Fruit fly (Drosophila melanogaster) whole organism, embryonic: ENCODE data around the gene PIG-U.
A peak's percentile ranks its signal among the peaks of the same experiment; 100 is the strongest.

Source experiments
- Atf-2 ChIP-seq: fragments of 200-800 bp; sonication (Bioruptor generic); optimal IDR thresholded peaks from 2 replicates; lab custom pipeline; 2016; ENCODE audit warnings: missing biosample characterization, missing genetic modification characterization
- Awh ChIP-seq: fragments of 200-800 bp; sonication (Bioruptor generic); IDR thresholded peaks from 2 replicates; pipeline ENCODE4, ENCODE4 v1.3.6; 2022; ENCODE audit warnings: missing biosample characterization, missing genetic modification characterization
- Blimp-1 ChIP-seq: fragments of 200-800 bp; sonication (Bioruptor generic); optimal IDR thresholded peaks from 3 replicates; lab custom pipeline; 2018; ENCODE audit warnings: missing biosample characterization, missing genetic modification characterization, mild to moderate bottlenecking, moderate library complexity, missing genetic modification reagents
- CG10209 ChIP-seq: fragments of 200-800 bp; sonication (Bioruptor generic); optimal IDR thresholded peaks from 3 replicates; lab custom pipeline; 2017; ENCODE audit warnings: missing biosample characterization, mild to moderate bottlenecking, missing genetic modification characterization, missing genetic modification reagents
- CG10321 ChIP-seq: fragments of 200-800 bp; sonication (Bioruptor generic); IDR thresholded peaks from 2 replicates; pipeline ENCODE4 v1.3.6; 2022; ENCODE audit warnings: missing biosample characterization, missing genetic modification characterization
- CG10565 ChIP-seq: fragments of 200-800 bp; sonication (Bioruptor generic); optimal IDR thresholded peaks from 3 replicates; lab custom pipeline; 2016; ENCODE audit warnings: missing biosample characterization, mild to moderate bottlenecking, missing genetic modification characterization
- CG14710 ChIP-seq: fragments of 200-800 bp; sonication (Bioruptor generic); optimal IDR thresholded peaks from 3 replicates; lab custom pipeline; 2019; ENCODE audit warnings: missing biosample characterization, mild to moderate bottlenecking, missing genetic modification characterization, moderate library complexity
- CG14860 ChIP-seq: fragments of 200-800 bp; sonication (Bioruptor generic); IDR thresholded peaks from 3 replicates; pipeline ENCODE4 v1.3.6; 2022; ENCODE audit warnings: missing biosample characterization, missing genetic modification characterization; ENCODE audit not compliant: partially characterized antibody
- CG1529 ChIP-seq: fragments of 200-800 bp; sonication (Bioruptor generic); optimal IDR thresholded peaks from 3 replicates; lab custom pipeline; 2018; ENCODE audit warnings: missing biosample characterization, missing genetic modification characterization
- CG16779 ChIP-seq: fragments of 200-800 bp; sonication (Bioruptor generic); IDR thresholded peaks from 2 replicates; pipeline ENCODE4 v1.3.6; 2022; ENCODE audit warnings: missing biosample characterization, missing genetic modification characterization
- CG17186 ChIP-seq: fragments of 200-800 bp; sonication (Bioruptor generic); optimal IDR thresholded peaks from 3 replicates; lab custom pipeline; 2017; ENCODE audit warnings: missing biosample characterization, missing genetic modification reagents, missing genetic modification characterization
- CG17328 ChIP-seq: fragments of 200-800 bp; sonication (Bioruptor generic); IDR thresholded peaks from 2 replicates; pipeline ENCODE4 v1.3.6; 2022; ENCODE audit warnings: missing biosample characterization, missing genetic modification characterization
- CG18262 ChIP-seq: fragments of 200-800 bp; optimal IDR thresholded peaks from 3 replicates; lab custom pipeline; 2019; ENCODE audit warnings: missing biosample characterization, mild to moderate bottlenecking, missing genetic modification characterization, moderate library complexity
- CG18764 ChIP-seq: fragments of 200-800 bp; sonication (Bioruptor generic); optimal IDR thresholded peaks from 3 replicates; lab custom pipeline; 2016; ENCODE audit warnings: missing biosample characterization, missing genetic modification characterization
- CG2116 ChIP-seq: fragments of 200-800 bp; sonication (Bioruptor generic); optimal IDR thresholded peaks from 3 replicates; lab custom pipeline; 2018; ENCODE audit warnings: missing biosample characterization, mild to moderate bottlenecking, missing genetic modification characterization
- CG2129 ChIP-seq: fragments of 200-800 bp; sonication (Bioruptor generic); IDR thresholded peaks from 2 replicates; pipeline ENCODE4 v1.3.6; 2022; ENCODE audit warnings: missing biosample characterization, missing genetic modification characterization; ENCODE audit not compliant: partially characterized antibody
- CG4328 ChIP-seq: fragments of 200-800 bp; sonication (Bioruptor generic); optimal IDR thresholded peaks from 3 replicates; lab custom pipeline; 2017; ENCODE audit warnings: missing biosample characterization, missing genetic modification reagents, missing genetic modification characterization
- CG4424 ChIP-seq: fragments of 200-800 bp; sonication (Bioruptor generic); optimal IDR thresholded peaks from 3 replicates; lab custom pipeline; 2016; ENCODE audit warnings: missing biosample characterization, missing genetic modification characterization
- CG6254 ChIP-seq: fragments of 200-800 bp; sonication (Bioruptor generic); optimal IDR thresholded peaks from 3 replicates; lab custom pipeline; 2017; ENCODE audit warnings: mild to moderate bottlenecking, missing biosample characterization, missing genetic modification reagents, missing genetic modification characterization
- CG7928 ChIP-seq: fragments of 200-800 bp; sonication (Bioruptor generic); optimal IDR thresholded peaks from 2 replicates; lab custom pipeline; 2017; ENCODE audit warnings: missing biosample characterization, mild to moderate bottlenecking, missing genetic modification characterization
- CG8290 ChIP-seq, 3 experiments: fragments of 200-800 bp; sonication (Bioruptor generic); optimal IDR thresholded peaks; 2 replicates each; lab custom pipeline; 2016 to 2019; ENCODE audit warnings: missing biosample characterization in 3 of 3, missing genetic modification characterization in 3 of 3, mild to moderate bottlenecking in 2 of 3, moderate library complexity in 1 of 3
- CTCF ChIP-seq: fragments of 200-800 bp; sonication (Bioruptor generic); optimal IDR thresholded peaks from 2 replicates; lab custom pipeline; 2017; ENCODE audit warnings: missing biosample characterization, mild to moderate bottlenecking, missing genetic modification characterization, moderate library complexity
- CkIIα-i1 ChIP-seq: fragments of 200-800 bp; sonication (Bioruptor generic); IDR thresholded peaks from 2 replicates; pipeline ENCODE4 v1.3.6; 2022; ENCODE audit warnings: missing biosample characterization, missing genetic modification characterization
- Dip3 ChIP-seq: fragments of 200-800 bp; sonication (Bioruptor generic); optimal IDR thresholded peaks from 3 replicates; lab custom pipeline; 2016; ENCODE audit warnings: missing biosample characterization, missing genetic modification characterization
- Gsc ChIP-seq: fragments of 200-800 bp; sonication (Bioruptor generic); IDR thresholded peaks from 2 replicates; pipeline ENCODE4 v1.3.6; 2022; ENCODE audit warnings: missing biosample characterization, missing genetic modification characterization
- H2.0 ChIP-seq: fragments of 200-800 bp; sonication (Bioruptor generic); IDR thresholded peaks from 2 replicates; pipeline ENCODE4 v1.3.6; 2022; ENCODE audit warnings: missing biosample characterization, missing genetic modification characterization
- Nf-YB ChIP-seq: fragments of 200-800 bp; sonication (Bioruptor generic); optimal IDR thresholded peaks from 3 replicates; lab custom pipeline; 2019; ENCODE audit warnings: missing biosample characterization, mild to moderate bottlenecking, missing genetic modification characterization, moderate library complexity
- Opbp ChIP-seq: fragments of 200-800 bp; sonication (Bioruptor generic); IDR thresholded peaks from 3 replicates; pipeline ENCODE4 v1.3.6; 2022; ENCODE audit warnings: missing biosample characterization, missing genetic modification characterization; ENCODE audit not compliant: partially characterized antibody
- Ravus ChIP-seq: fragments of 200-800 bp; sonication (Bioruptor generic); IDR thresholded peaks from 2 replicates; pipeline ENCODE4 v1.3.6; 2022; ENCODE audit warnings: missing biosample characterization, missing genetic modification characterization
- Side ChIP-seq: fragments of 200-800 bp; sonication (Bioruptor generic); optimal IDR thresholded peaks from 2 replicates; lab custom pipeline; 2016; ENCODE audit warnings: missing biosample characterization, missing genetic modification characterization
- Sin3A ChIP-seq: fragments of >200 bp; optimal IDR thresholded peaks from 2 replicates; lab custom pipeline; 2018
- Xbp1 ChIP-seq: fragments of 200-800 bp; sonication (Bioruptor generic); optimal IDR thresholded peaks from 3 replicates; lab custom pipeline; 2016; ENCODE audit warnings: missing biosample characterization, mild to moderate bottlenecking, missing genetic modification characterization
- az2 ChIP-seq: fragments of 200-800 bp; sonication (Bioruptor generic); optimal IDR thresholded peaks from 3 replicates; lab custom pipeline; 2016; ENCODE audit warnings: missing biosample characterization, missing genetic modification characterization
- bsh ChIP-seq, 2 experiments: fragments of 200-800 bp; sonication (Bioruptor generic); optimal IDR thresholded peaks; 2 replicates each; lab custom pipeline; 2017 to 2018; ENCODE audit warnings: mild to moderate bottlenecking in 2 of 2, missing biosample characterization in 2 of 2, missing genetic modification characterization in 2 of 2, moderate library complexity in 1 of 2
- chif ChIP-seq, 2 experiments: fragments of 200-800 bp; sonication (Bioruptor generic); optimal IDR thresholded peaks; 3 replicates each; lab custom pipeline; 2016; ENCODE audit warnings: missing biosample characterization in 2 of 2, missing genetic modification characterization in 2 of 2
- chm ChIP-seq: fragments of 200-800 bp; sonication (Bioruptor generic); IDR thresholded peaks from 2 replicates; pipeline ENCODE4 v1.3.6; 2022; ENCODE audit warnings: missing biosample characterization, missing genetic modification characterization
- ems ChIP-seq: fragments of 200-800 bp; sonication (Bioruptor generic); optimal IDR thresholded peaks from 3 replicates; lab custom pipeline; 2016; ENCODE audit warnings: missing biosample characterization, missing genetic modification characterization
- gsb-n ChIP-seq: fragments of 200-800 bp; sonication (Bioruptor generic); optimal IDR thresholded peaks from 3 replicates; lab custom pipeline; 2018; ENCODE audit warnings: missing biosample characterization, mild to moderate bottlenecking, missing genetic modification characterization
- gt ChIP-seq: fragments of 200-800 bp; sonication (Bioruptor generic); IDR thresholded peaks from 2 replicates; pipeline ENCODE4 v1.3.6; 2022; ENCODE audit warnings: missing biosample characterization, missing genetic modification characterization
- hb ChIP-seq: fragments of 200-800 bp; sonication (Bioruptor generic); IDR thresholded peaks from 3 replicates; pipeline ENCODE4 v1.3.6; 2022; ENCODE audit warnings: missing biosample characterization, missing genetic modification characterization; ENCODE audit not compliant: partially characterized antibody
- her ChIP-seq: fragments of 200-800 bp; sonication (Bioruptor generic); optimal IDR thresholded peaks from 2 replicates; lab custom pipeline; 2016; ENCODE audit warnings: missing biosample characterization, missing genetic modification characterization
- hth ChIP-seq: fragments of >200 bp; optimal IDR thresholded peaks from 2 replicates; lab custom pipeline; 2017; ENCODE audit warnings: inconsistent platforms
- insv ChIP-seq, 2 experiments: fragments of 200-800 bp; sonication (Bioruptor generic); optimal IDR thresholded peaks; 3 replicates each; lab custom pipeline; 2016 to 2018; ENCODE audit warnings: missing biosample characterization in 2 of 2, missing genetic modification characterization in 2 of 2
- nom ChIP-seq: fragments of 200-800 bp; sonication (Bioruptor generic); optimal IDR thresholded peaks from 2 replicates; lab custom pipeline; 2017; ENCODE audit warnings: missing biosample characterization, missing genetic modification characterization, mild to moderate bottlenecking, moderate library complexity, missing genetic modification reagents
- sr ChIP-seq: fragments of 200-800 bp; sonication (Bioruptor generic); IDR thresholded peaks from 3 replicates; pipeline ENCODE4 v1.3.6; 2022; ENCODE audit warnings: missing biosample characterization, missing genetic modification characterization
- tio ChIP-seq: fragments of 200-800 bp; sonication (Bioruptor generic); optimal IDR thresholded peaks from 2 replicates; lab custom pipeline; 2017; ENCODE audit warnings: missing biosample characterization, missing genetic modification characterization, inconsistent platforms
- tx ChIP-seq: fragments of 200-800 bp; sonication (Bioruptor generic); optimal IDR thresholded peaks from 2 replicates; lab custom pipeline; 2016; ENCODE audit warnings: missing biosample characterization, missing genetic modification characterization
- unc-4 ChIP-seq: fragments of 200-800 bp; sonication (Bioruptor generic); IDR thresholded peaks from 2 replicates; pipeline ENCODE4 v1.3.6; 2022; ENCODE audit warnings: missing biosample characterization, missing genetic modification characterization; ENCODE audit not compliant: partially characterized antibody
- unpg ChIP-seq: fragments of 200-800 bp; sonication (Bioruptor generic); optimal IDR thresholded peaks from 3 replicates; lab custom pipeline; 2018; ENCODE audit warnings: missing biosample characterization, mild to moderate bottlenecking, missing genetic modification characterization, moderate library complexity
- vfl ChIP-seq: fragments of 200-800 bp; sonication (Bioruptor generic); optimal IDR thresholded peaks from 2 replicates; lab custom pipeline; 2016; ENCODE audit warnings: missing biosample characterization, missing genetic modification characterization
- zen ChIP-seq: fragments of 200-800 bp; sonication (Bioruptor generic); optimal IDR thresholded peaks from 3 replicates; lab custom pipeline; 2018; ENCODE audit warnings: missing biosample characterization, mild to moderate bottlenecking, missing genetic modification characterization, moderate library complexity

Gene PIG-U

dm6 chr2L:8517256-8517694 is 2.4 kb downstream of the PIG-U start, which contains the start of the genes mRpL51 and Uba4 (continued):
- TF ChIP-seq CG4328 (GFP tag; lab: Kevin White, UChicago) = no peak
- no peak for TF ChIP-seq CG10565 (GFP tag; lab: Kevin White, UChicago)
- TF ChIP-seq unc-4 (GFP tag; lab: Robert Waterston, UW) = peak; percentile 55
- TF ChIP-seq bsh (GFP tag; optimal IDR thresholded peaks at IDR 0.05; lab: Kevin White, UChicago) = peak in 1 of 2 experiments; percentile 16
- TF ChIP-seq CG2116 = peak; percentile 90
- peak; percentile 42 for TF ChIP-seq CG4424 (GFP tag; lab: Kevin White, UChicago)
- TF ChIP-seq Gsc = no peak
- TF ChIP-seq Xbp1 (GFP tag; lab: Kevin White, UChicago) = peak; percentile 39
- TF ChIP-seq CG14860 (GFP tag; lab: Robert Waterston, UW) = 0 out of 3 replicates have a peak, but pooled peaks have one; percentile 52
- peak; percentile 25 for TF ChIP-seq CG18262
- TF ChIP-seq tx = peak; percentile 33
- TF ChIP-seq CG17186 (GFP tag; lab: Kevin White, UChicago) = peak; percentile 39
- TF ChIP-seq chm (GFP tag; lab: Robert Waterston, UW) = no peak
- TF ChIP-seq CG2129 (GFP tag; lab: Robert Waterston, UW) = peak; percentile 11; the same call in 1 of the 2 replicates
- peak; percentile 33 for TF ChIP-seq Dip3 (GFP tag; lab: Kevin White, UChicago)
- TF ChIP-seq Blimp-1 (GFP tag; lab: Kevin White, UChicago) = peak; percentile 24
- TF ChIP-seq az2 (GFP tag; lab: Kevin White, UChicago) = peak; percentile 31
- no peak for TF ChIP-seq Atf-2 (GFP tag; lab: Kevin White, UChicago)
- no peak for TF ChIP-seq CG1529 (GFP tag; lab: Kevin White, UChicago)
- no peak for TF ChIP-seq CG17328 (GFP tag; lab: Robert Waterston, UW)
- TF ChIP-seq CG8290 (GFP tag; optimal IDR thresholded peaks at IDR 0.05; lab: Kevin White, UChicago) = no peak
- TF ChIP-seq CG8290 (tag; optimal IDR thresholded peaks at IDR 0.05; lab: Kevin White, UChicago) = no peak
- TF ChIP-seq CkIIα-i1 (GFP tag; lab: Robert Waterston, UW) = no peak
- peak; percentile 51 for TF ChIP-seq Sin3A (lab: Kevin White, UChicago)
- TF ChIP-seq CG10209 = no peak
- peak; percentile 32 for TF ChIP-seq CG18764 (GFP tag; lab: Kevin White, UChicago)
- TF ChIP-seq nom (GFP tag; lab: Kevin White, UChicago) = no peak
- TF ChIP-seq Awh (GFP tag; lab: Robert Waterston, UW) = no peak
- peak; percentile 55 for TF ChIP-seq her (GFP tag; lab: Kevin White, UChicago)
- peak; percentile 37; the same call in 1 of the 3 replicates for TF ChIP-seq Opbp (GFP tag; lab: Robert Waterston, UW)
- no peak for TF ChIP-seq CG7928
- peak; percentile 34 for TF ChIP-seq Side (GFP tag; lab: Kevin White, UChicago)
- TF ChIP-seq CG14710 (tag; lab: Kevin White, UChicago) = peak; percentile 72
- TF ChIP-seq CG16779 = no peak
- no peak for TF ChIP-seq Ravus (GFP tag; lab: Robert Waterston, UW)
- no peak for TF ChIP-seq vfl (GFP tag; lab: Kevin White, UChicago)
- peak; percentile 58 for TF ChIP-seq zen (tag; lab: Kevin White, UChicago)
- no peak for TF ChIP-seq Nf-YB (GFP tag; lab: Kevin White, UChicago)
- peak; percentile 11 for TF ChIP-seq CTCF (GFP tag; lab: Kevin White, UChicago)
- TF ChIP-seq tio = no peak
- no peak for TF ChIP-seq insv (GFP tag; optimal IDR thresholded peaks at IDR 0.05; lab: Kevin White, UChicago)
- TF ChIP-seq gsb-n (tag; lab: Kevin White, UChicago) = no peak
- TF ChIP-seq H2.0 (GFP tag; lab: Robert Waterston, UW) = no peak
- TF ChIP-seq ems (GFP tag; lab: Kevin White, UChicago) = peak; percentile 27
- no peak for TF ChIP-seq hb (GFP tag; lab: Robert Waterston, UW)
- TF ChIP-seq sr (GFP tag; lab: Robert Waterston, UW) = no peak
- no peak for TF ChIP-seq gt (GFP tag; lab: Robert Waterston, UW)
- TF ChIP-seq unpg = peak; percentile 38
- no peak for TF ChIP-seq CG6254 (GFP tag; lab: Kevin White, UChicago)
- peak in 1 of 2 experiments; percentile 18 for TF ChIP-seq chif (GFP tag; optimal IDR thresholded peaks at IDR 0.05; lab: Kevin White, UChicago)
- TF ChIP-seq hth = no peak
- no peak for TF ChIP-seq CG10321 (GFP tag; lab: Robert Waterston, UW)
